Fruit fly (Drosophila melanogaster) S2 (cell line): ENCODE data around the gene Pi3K92E.

Experiments used
- CG8478 ChIP-seq: fragments of >200 bp; optimal IDR thresholded peaks from 2 replicates; lab custom pipeline; 2018
- CTCF ChIP-seq, 2 experiments: fragments of >200 bp; optimal IDR thresholded peaks; 2 replicates each; lab custom pipeline; 2018

dm6 chr3R:20600109-20600508 lies 34.4 kb downstream of the Pi3K92E start:
- TF ChIP-seq CTCF (optimal IDR thresholded peaks at IDR 0.05; lab: Kevin White, UChicago) (no peak), CG8478 (no peak)
